Worm (Caenorhabditis elegans) whole organism, late embryonic: ENCODE data around the gene grdn-1.

Experiments used
- F13H6.1 ChIP-seq: sonication (generic microtip); optimal IDR thresholded peaks from 2 replicates; lab custom pipeline; 2016; ENCODE audit warnings: missing genetic modification characterization, missing compliant biosample characterization
- dve-1 ChIP-seq: sonication (generic microtip); optimal IDR thresholded peaks from 2 replicates; lab custom pipeline; 2017; ENCODE audit warnings: antibody characterized with exemption, mild to moderate bottlenecking, missing genetic modification characterization, missing compliant biosample characterization
- ets-4 ChIP-seq: sonication (generic microtip); optimal IDR thresholded peaks from 2 replicates; lab custom pipeline; 2016; ENCODE audit warnings: missing genetic modification characterization, missing compliant biosample characterization
- fkh-10 ChIP-seq: fragments of 150-350 bp; optimal IDR thresholded peaks from 2 replicates; lab custom pipeline; 2014; ENCODE audit warnings: missing biosample characterization, missing genetic modification reagents, missing genetic modification characterization
- fkh-6 ChIP-seq: sonication (generic microtip); optimal IDR thresholded peaks from 2 replicates; lab custom pipeline; 2016; ENCODE audit warnings: missing genetic modification characterization, missing compliant biosample characterization
- hlh-8 ChIP-seq: sonication (generic microtip); optimal IDR thresholded peaks from 2 replicates; lab custom pipeline; 2016; ENCODE audit warnings: missing genotype, missing genetic modification characterization, missing compliant biosample characterization
- nhr-11 ChIP-seq: fragments of 150-350 bp; optimal IDR thresholded peaks from 2 replicates; lab custom pipeline; 2014; ENCODE audit warnings: missing biosample characterization, missing genetic modification characterization
- pha-4 ChIP-seq: fragments of 150-350 bp; optimal IDR thresholded peaks from 2 replicates; lab custom pipeline; 2018; ENCODE audit warnings: missing biosample characterization, missing genetic modification reagents, missing genetic modification characterization
- pqm-1 ChIP-seq: sonication (generic microtip); optimal IDR thresholded peaks from 2 replicates; lab custom pipeline; 2016; ENCODE audit warnings: missing genetic modification characterization, missing compliant biosample characterization
- tbx-2 ChIP-seq: sonication (generic microtip); optimal IDR thresholded peaks from 2 replicates; lab custom pipeline; 2016; ENCODE audit warnings: missing genetic modification characterization, missing compliant biosample characterization

DNA sequence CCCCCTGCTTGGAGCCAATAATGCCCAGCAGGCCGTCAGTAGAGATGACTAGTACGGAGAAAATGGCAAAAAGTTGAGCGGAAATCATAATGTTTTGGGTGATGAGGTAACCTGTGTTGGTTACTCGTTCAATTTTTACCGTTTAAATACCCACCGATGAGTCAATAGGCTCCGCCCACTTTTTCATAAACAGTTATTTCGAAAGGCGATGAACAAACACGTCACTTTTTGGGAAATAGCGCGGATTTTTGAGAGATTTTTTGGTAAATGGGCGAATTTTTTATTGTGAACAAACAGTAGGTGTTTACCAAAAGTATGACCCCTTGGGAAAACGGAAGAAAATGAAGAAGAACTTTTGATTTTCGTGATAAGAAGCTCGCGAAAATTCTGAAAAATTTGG is 32.4 kb upstream of the grdn-1 start, which contains the start of gene ttr-26:
- TF ChIP-seq nhr-11 (tag; lab: Kevin White, UChicago): no peak
- TF ChIP-seq F13H6.1 (tag; lab: Kevin White, UChicago): no peak
- TF ChIP-seq hlh-8 (tag; lab: Kevin White, UChicago): no peak
- no peak for TF ChIP-seq pqm-1 (tag; lab: Kevin White, UChicago)
- TF ChIP-seq fkh-10 (GFP tag; lab: Kevin White, UChicago): no peak
- no peak for TF ChIP-seq fkh-6 (tag; lab: Kevin White, UChicago)
- TF ChIP-seq pha-4 (tag; lab: Kevin White, UChicago): no peak
- TF ChIP-seq tbx-2 (tag; lab: Kevin White, UChicago): no peak
- TF ChIP-seq dve-1: no peak
- no peak for TF ChIP-seq ets-4
